Fruit fly (Drosophila melanogaster) whole organism, prepupa: ENCODE measurements around the gene Psn.

Experiments used
- CG10669 ChIP-seq: fragments of 200-800 bp; sonication (Bioruptor generic); optimal IDR thresholded peaks from 3 replicates; lab custom pipeline; 2018; ENCODE audit warnings: missing biosample characterization, mild to moderate bottlenecking, missing genetic modification characterization, moderate library complexity
- CG11762 ChIP-seq: fragments of 200-800 bp; sonication (Bioruptor generic); optimal IDR thresholded peaks from 3 replicates; lab custom pipeline; 2016; ENCODE audit warnings: missing biosample characterization, missing genetic modification characterization; ENCODE audit not compliant: insufficient read depth
- CG11902 ChIP-seq: fragments of 200-800 bp; sonication (Bioruptor generic); optimal IDR thresholded peaks from 3 replicates; lab custom pipeline; 2016; ENCODE audit warnings: missing biosample characterization, missing genetic modification characterization
- CG15336 ChIP-seq: fragments of 200-800 bp; sonication (Bioruptor generic); IDR thresholded peaks from 2 replicates; pipeline ENCODE4 v1.3.6; 2022; ENCODE audit warnings: missing biosample characterization, missing genetic modification characterization
- CG1621 ChIP-seq: fragments of 200-800 bp; sonication (Bioruptor generic); optimal IDR thresholded peaks from 3 replicates; lab custom pipeline; 2018; ENCODE audit warnings: missing biosample characterization, mild to moderate bottlenecking, missing genetic modification characterization
- CG16779 ChIP-seq: fragments of 200-800 bp; sonication (Bioruptor generic); optimal IDR thresholded peaks from 3 replicates; lab custom pipeline; 2017; ENCODE audit warnings: missing biosample characterization, mild to moderate bottlenecking, missing genetic modification characterization
- CG32006 ChIP-seq: fragments of 200-800 bp; sonication (Bioruptor generic); optimal IDR thresholded peaks from 3 replicates; lab custom pipeline; 2017; ENCODE audit warnings: missing biosample characterization, mild to moderate bottlenecking, missing genetic modification characterization
- CG34406 ChIP-seq: fragments of 200-800 bp; sonication (Bioruptor generic); optimal IDR thresholded peaks from 3 replicates; lab custom pipeline; 2016; ENCODE audit warnings: missing biosample characterization, missing genetic modification characterization
- CG4318 ChIP-seq: fragments of 200-800 bp; sonication (Bioruptor generic); optimal IDR thresholded peaks from 3 replicates; lab custom pipeline; 2017; ENCODE audit warnings: missing biosample characterization, mild to moderate bottlenecking, missing genetic modification characterization
- CG6163 ChIP-seq: fragments of 200-800 bp; sonication (Bioruptor generic); IDR thresholded peaks from 3 replicates; pipeline ENCODE4 v1.3.6; 2022; ENCODE audit warnings: missing biosample characterization, missing genetic modification characterization
- CG6276 ChIP-seq: fragments of 200-800 bp; sonication (Bioruptor generic); optimal IDR thresholded peaks from 2 replicates; lab custom pipeline; 2017; ENCODE audit warnings: missing biosample characterization, mild to moderate bottlenecking, missing genetic modification characterization
- CG6808 ChIP-seq: fragments of 200-800 bp; sonication (Bioruptor generic); optimal IDR thresholded peaks from 3 replicates; lab custom pipeline; 2017; ENCODE audit warnings: missing biosample characterization, missing genetic modification characterization, mild to moderate bottlenecking, moderate library complexity, missing genetic modification reagents
- CG6854 ChIP-seq: fragments of 200-800 bp; sonication (Bioruptor generic); optimal IDR thresholded peaks from 2 replicates; lab custom pipeline; 2017; ENCODE audit warnings: missing biosample characterization, mild to moderate bottlenecking, missing genetic modification characterization
- CG7368 ChIP-seq: fragments of 200-800 bp; sonication (Bioruptor generic); optimal IDR thresholded peaks from 3 replicates; lab custom pipeline; 2016; ENCODE audit warnings: missing biosample characterization, missing genetic modification characterization
- CG8119 ChIP-seq: fragments of 200-800 bp; sonication (Bioruptor generic); IDR thresholded peaks from 3 replicates; pipeline ENCODE4 v1.3.6; 2022; ENCODE audit warnings: missing biosample characterization, missing genetic modification characterization
- CG8632 ChIP-seq: fragments of 200-800 bp; sonication (Bioruptor generic); optimal IDR thresholded peaks from 3 replicates; lab custom pipeline; 2016; ENCODE audit warnings: missing biosample characterization, missing genetic modification characterization
- CG9139 ChIP-seq: fragments of 200-800 bp; sonication (Bioruptor generic); optimal IDR thresholded peaks from 3 replicates; lab custom pipeline; 2017; ENCODE audit warnings: missing biosample characterization, mild to moderate bottlenecking, missing genetic modification characterization
- Eip75B ChIP-seq: fragments of 200-800 bp; sonication (Bioruptor generic); optimal IDR thresholded peaks from 3 replicates; lab custom pipeline; 2016; ENCODE audit warnings: missing biosample characterization, missing genetic modification characterization
- Eip78C ChIP-seq: fragments of 200-800 bp; sonication (Bioruptor generic); peaks from one replicate; lab custom pipeline; 2016; ENCODE audit warnings: missing biosample characterization, missing genetic modification characterization
- Ets21C ChIP-seq: fragments of 200-800 bp; sonication (Bioruptor generic); optimal IDR thresholded peaks from 3 replicates; lab custom pipeline; 2016; ENCODE audit warnings: missing biosample characterization, missing genetic modification characterization
- Gug ChIP-seq: fragments of 200-800 bp; sonication (Bioruptor generic); IDR thresholded peaks from 2 replicates; pipeline ENCODE4 v1.3.6; 2022; ENCODE audit warnings: missing biosample characterization, missing genetic modification characterization
- Hr38 ChIP-seq: sonication (Bioruptor generic); optimal IDR thresholded peaks from 2 replicates; lab custom pipeline; 2016; ENCODE audit warnings: missing biosample characterization, missing genetic modification characterization
- Hr39 ChIP-seq: fragments of 200-800 bp; sonication (Bioruptor generic); optimal IDR thresholded peaks from 2 replicates; lab custom pipeline; 2016; ENCODE audit warnings: missing biosample characterization, missing genetic modification characterization
- Lpt ChIP-seq: fragments of 200-800 bp; sonication (Bioruptor generic); optimal IDR thresholded peaks from 3 replicates; lab custom pipeline; 2016; ENCODE audit warnings: missing biosample characterization, missing genetic modification characterization
- Sox15 ChIP-seq: fragments of 200-800 bp; sonication (Bioruptor generic); optimal IDR thresholded peaks from 3 replicates; lab custom pipeline; 2016; ENCODE audit warnings: missing biosample characterization, missing genetic modification characterization
- acj6 ChIP-seq: fragments of 200-800 bp; sonication (Bioruptor generic); optimal IDR thresholded peaks from 3 replicates; lab custom pipeline; 2016; ENCODE audit warnings: missing biosample characterization, missing genetic modification characterization
- dac ChIP-seq: fragments of 200-800 bp; sonication (Bioruptor generic); optimal IDR thresholded peaks from 2 replicates; lab custom pipeline; 2017; ENCODE audit warnings: missing biosample characterization, mild to moderate bottlenecking, missing genetic modification characterization
- dsx ChIP-seq: fragments of 200-800 bp; optimal IDR thresholded peaks from 3 replicates; lab custom pipeline; 2019; ENCODE audit warnings: missing biosample characterization, mild to moderate bottlenecking, missing genetic modification characterization, moderate library complexity; ENCODE audit not compliant: poor library complexity, severe bottlenecking
- esn ChIP-seq: fragments of 200-800 bp; sonication (Bioruptor generic); optimal IDR thresholded peaks from 2 replicates; lab custom pipeline; 2016; ENCODE audit warnings: missing biosample characterization, mild to moderate bottlenecking, missing genetic modification characterization, moderate library complexity
- fkh ChIP-seq: fragments of 200-800 bp; sonication (Bioruptor generic); optimal IDR thresholded peaks from 3 replicates; lab custom pipeline; 2017; ENCODE audit warnings: missing biosample characterization, mild to moderate bottlenecking, missing genetic modification characterization, moderate library complexity
- net ChIP-seq: fragments of 200-800 bp; sonication (Bioruptor generic); optimal IDR thresholded peaks from 3 replicates; lab custom pipeline; 2016; ENCODE audit warnings: missing biosample characterization, missing genetic modification characterization
- salr ChIP-seq, 2 experiments: fragments of 200-800 bp; sonication (Bioruptor generic); optimal IDR thresholded peaks; 3 replicates each; lab custom pipeline; 2016 to 2018; ENCODE audit warnings: missing biosample characterization in 2 of 2, missing genetic modification characterization in 2 of 2, mild to moderate bottlenecking in 1 of 2
- ss ChIP-seq, 2 experiments: fragments of 200-800 bp; sonication (Bioruptor generic); optimal IDR thresholded peaks; 2 replicates in 1 of 2; 3 replicates in 1 of 2; lab custom pipeline; 2017 to 2018; ENCODE audit warnings: mild to moderate bottlenecking in 2 of 2, missing biosample characterization in 2 of 2, missing genetic modification characterization in 2 of 2, moderate library complexity in 1 of 2
- svp ChIP-seq: fragments of 200-800 bp; sonication (Bioruptor generic); peaks from one replicate; lab custom pipeline; 2016; ENCODE audit warnings: missing biosample characterization, missing genetic modification characterization
- vri ChIP-seq: fragments of 200-800 bp; sonication (Bioruptor generic); optimal IDR thresholded peaks from 3 replicates; lab custom pipeline; 2016; ENCODE audit warnings: missing biosample characterization, mild to moderate bottlenecking, missing genetic modification characterization

The Psn gene

dm6 chr3L:20384086-20384810, 48.0 kb upstream of the Psn start, which contains the start of the genes CG5498 and fbl (continued):
- TF ChIP-seq CG4318 (GFP tag; lab: Kevin White, UChicago) (peak; percentile 32), Eip78C (peak; percentile 94), Ets21C (peak; percentile 64), dac (GFP tag; lab: Kevin White, UChicago) (peak; percentile 5), CG8632 (GFP tag; lab: Kevin White, UChicago) (peak; percentile 70), CG32006 (GFP tag; lab: Kevin White, UChicago) (peak; percentile 69), fkh (GFP tag; lab: Kevin White, UChicago) (peak; percentile 86), CG11902 (GFP tag; lab: Kevin White, UChicago) (peak; percentile 54), net (GFP tag; lab: Kevin White, UChicago) (peak; percentile 59), Hr39 (GFP tag; lab: Kevin White, UChicago) (peak; percentile 65), Gug (GFP tag; lab: Robert Waterston, UW) (0 out of 2 replicates have a peak, but pooled peaks have one; percentile 43), CG6854 (GFP tag; lab: Kevin White, UChicago) (no peak), esn (GFP tag; lab: Kevin White, UChicago) (peak; percentile 87), vri (GFP tag; lab: Kevin White, UChicago) (peak; percentile 38)

dm6 chr3L:20385006-20385405, 47.3 kb upstream of the Psn start:
- no peak for TF ChIP-seq ss (GFP tag; optimal IDR thresholded peaks at IDR 0.05; lab: Kevin White, UChicago)
- TF ChIP-seq Eip78C, result peak; percentile 52

dm6 chr3L:20385408-20385807, 46.9 kb upstream of the Psn start:
- TF ChIP-seq CG6276 (GFP tag; lab: Kevin White, UChicago) (no peak), CG8119 (GFP tag; lab: Robert Waterston, UW) (no peak), Eip78C (peak; percentile 17), vri (GFP tag; lab: Kevin White, UChicago) (peak; percentile 69), CG6808 (GFP tag; lab: Kevin White, UChicago) (peak; percentile 17), CG15336 (GFP tag; lab: Robert Waterston, UW) (no peak), ss (GFP tag; optimal IDR thresholded peaks at IDR 0.05; lab: Kevin White, UChicago) (no peak), fkh (GFP tag; lab: Kevin White, UChicago) (peak; percentile 46), CG7368 (GFP tag; lab: Kevin White, UChicago) (no peak)

dm6 chr3L:20385969-20386370, 46.3 kb upstream of the Psn start:
- TF ChIP-seq CG7368 (GFP tag; lab: Kevin White, UChicago) (no peak), fkh (GFP tag; lab: Kevin White, UChicago) (peak; percentile 57), Eip75B (no peak), CG34406 (GFP tag; lab: Kevin White, UChicago) (no peak), CG6854 (GFP tag; lab: Kevin White, UChicago) (no peak), Gug (GFP tag; lab: Robert Waterston, UW) (no peak), CG1621 (tag; lab: Kevin White, UChicago) (peak; percentile 4), CG15336 (GFP tag; lab: Robert Waterston, UW) (peak; percentile 18; the same call in 1 of the 2 replicates), svp (GFP tag; lab: Kevin White, UChicago) (peak; percentile 98), CG6276 (GFP tag; lab: Kevin White, UChicago) (peak; percentile 50), CG16779 (tag; lab: Kevin White, UChicago) (no peak), acj6 (no peak), salr (GFP tag; optimal IDR thresholded peaks at IDR 0.05; lab: Kevin White, UChicago) (no peak)

dm6 chr3L:20387038-20387842, 45.0 kb upstream of the Psn start:
- TF ChIP-seq fkh (GFP tag; lab: Kevin White, UChicago) (peak; percentile 26), CG9139 (GFP tag; lab: Kevin White, UChicago) (no peak), CG6163 (peak; percentile 23; the same call in 1 of the 3 replicates), Eip78C (peak; percentile 24), ss (GFP tag; optimal IDR thresholded peaks at IDR 0.05; lab: Kevin White, UChicago) (no peak), esn (GFP tag; lab: Kevin White, UChicago) (no peak), vri (GFP tag; lab: Kevin White, UChicago) (peak; percentile 44), CG10669 (GFP tag; lab: Kevin White, UChicago) (no peak), dsx (GFP tag; lab: Kevin White, UChicago) (no peak), svp (GFP tag; lab: Kevin White, UChicago) (peak; percentile 88), CG11762 (GFP tag; lab: Kevin White, UChicago) (no peak), CG16779 (tag; lab: Kevin White, UChicago) (no peak), net (GFP tag; lab: Kevin White, UChicago) (no peak), Sox15 (GFP tag; lab: Kevin White, UChicago) (no peak), Hr38 (GFP tag; lab: Kevin White, UChicago) (no peak), CG15336 (GFP tag; lab: Robert Waterston, UW) (no peak), CG32006 (GFP tag; lab: Kevin White, UChicago) (no peak), Lpt (GFP tag; lab: Kevin White, UChicago) (no peak)
